Fruit fly (Drosophila melanogaster): ENCODE data around the gene Kul.

DNA sequence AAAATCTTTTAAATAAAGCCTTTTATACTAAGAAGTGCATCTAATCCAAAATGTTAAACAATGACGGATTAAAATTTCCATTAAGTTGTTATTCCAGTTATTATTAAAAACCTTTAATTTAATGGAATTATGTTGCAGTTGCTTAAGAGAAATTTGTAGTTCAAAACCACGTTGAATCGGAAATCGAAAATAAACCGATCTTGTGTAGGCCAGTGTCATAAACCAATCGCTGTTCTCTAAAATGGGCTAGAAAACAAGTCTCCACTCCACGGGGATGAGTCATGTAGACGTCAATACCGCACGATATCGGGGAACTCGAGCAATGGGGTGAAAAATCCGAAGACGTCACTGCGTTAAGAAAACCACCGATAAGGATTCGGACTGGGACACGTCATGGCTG, 35.9 kb downstream of the Kul start:
- TF ChIP-seq insv (optimal IDR thresholded peaks at IDR 0.05): no peak
- no peak for TF ChIP-seq psq (optimal IDR thresholded peaks at IDR 0.05)
- no peak for TF ChIP-seq Sin3A (optimal IDR thresholded peaks at IDR 0.05)

Data from Kc167 (cell line).